Fruit fly (Drosophila melanogaster): Measurements from ENCODE around the gene sturkopf.
A peak's percentile ranks its signal among the peaks of the same experiment; 100 is the strongest.

sturkopf gene

dm6 chr3L:1313039-1313766, at the start of gene sturkopf, which contains the start of gene Herc4 (continued):
- TF ChIP-seq BEAF-32 (GFP tag; optimal IDR thresholded peaks at IDR 0.05) (peak; percentile 36), tx (GFP tag; optimal IDR thresholded peaks at IDR 0.05) (peak; percentile 69), vvl (GFP tag; IDR thresholded peaks at IDR 0.05) (peak; percentile 70; the same call in 1 of the 2 replicates), gcm (GFP tag; optimal IDR thresholded peaks at IDR 0.05) (peak; percentile 60), prd (optimal IDR thresholded peaks at IDR 0.05) (no peak), prd (GFP tag; IDR thresholded peaks at IDR 0.05) (peak; percentile 62; the same call in 2 of the 3 replicates), slp2 (GFP tag; optimal IDR thresholded peaks at IDR 0.05) (peak; percentile 77), ase (GFP tag; IDR thresholded peaks at IDR 0.05) (peak; percentile 60; the same call in 2 of the 3 replicates), Side (GFP tag; optimal IDR thresholded peaks at IDR 0.05) (peak; percentile 89), CG16863 (GFP tag; optimal IDR thresholded peaks at IDR 0.05) (peak; percentile 73), CG6272 (GFP tag; IDR thresholded peaks at IDR 0.05) (peak; percentile 56), Sry-δ (GFP tag; optimal IDR thresholded peaks at IDR 0.05) (peak; percentile 58), CG4424 (GFP tag; optimal IDR thresholded peaks at IDR 0.05) (peak; percentile 71), kni (GFP tag; optimal IDR thresholded peaks at IDR 0.05) (no peak), mam (GFP tag; optimal IDR thresholded peaks at IDR 0.05) (peak; percentile 96), sna (GFP tag; IDR thresholded peaks at IDR 0.05; ENCODE audit: partially characterized antibody) (no peak), Rx (GFP tag; IDR thresholded peaks at IDR 0.05) (no peak), Nf-YC (tag; optimal IDR thresholded peaks at IDR 0.05) (peak; percentile 84), CG13123 (GFP tag; optimal IDR thresholded peaks at IDR 0.05) (peak; percentile 43), CG15696 (tag; optimal IDR thresholded peaks at IDR 0.05) (peak; percentile 24), Abd-B (GFP tag; optimal IDR thresholded peaks at IDR 0.05) (peak; percentile 86), caup (GFP tag; optimal IDR thresholded peaks at IDR 0.05; ENCODE audit: severe bottlenecking) (peak; percentile 49), wdn (GFP tag; IDR thresholded peaks at IDR 0.05) (peak; percentile 49), twi (tag; optimal IDR thresholded peaks at IDR 0.05) (peak; percentile 43), zfh2 (GFP tag; optimal IDR thresholded peaks at IDR 0.05) (peak; percentile 91), ranshi (GFP tag; IDR thresholded peaks at IDR 0.05) (peak; percentile 43), slbo (GFP tag; IDR thresholded peaks at IDR 0.05) (peak; percentile 80), ERR (GFP tag; optimal IDR thresholded peaks at IDR 0.05) (peak; percentile 74), CG15514 (GFP tag; optimal IDR thresholded peaks at IDR 0.05) (peak; percentile 78), Atf3 (GFP tag; optimal IDR thresholded peaks at IDR 0.05) (peak; percentile 50), Opbp (GFP tag; IDR thresholded peaks at IDR 0.05; ENCODE audit: partially characterized antibody) (peak; percentile 37; the same call in 1 of the 3 replicates), CG10565 (GFP tag; optimal IDR thresholded peaks at IDR 0.05) (no peak), Dp (GFP tag; optimal IDR thresholded peaks at IDR 0.05) (peak; percentile 37), gfzf (GFP tag; optimal IDR thresholded peaks at IDR 0.05) (peak; percentile 46), bsh (GFP tag; optimal IDR thresholded peaks at IDR 0.05) (peak in 1 of 2 experiments; percentile 44), schlank (tag; optimal IDR thresholded peaks at IDR 0.05) (peak; percentile 67), CG6689 (GFP tag; IDR thresholded peaks at IDR 0.05) (peak; percentile 64), otp (GFP tag; IDR thresholded peaks at IDR 0.05) (no peak), CG9876 (GFP tag; optimal IDR thresholded peaks at IDR 0.05) (peak; percentile 46), CG14441 (GFP tag; IDR thresholded peaks at IDR 0.05) (peak; percentile 50), Scr (GFP tag; IDR thresholded peaks at IDR 0.05; ENCODE audit: partially characterized antibody) (no peak), tap (tag; optimal IDR thresholded peaks at IDR 0.05) (peak; percentile 36), CG4617 (GFP tag; optimal IDR thresholded peaks at IDR 0.05; ENCODE audit: borderline replicate concordance) (peak; percentile 77), al (GFP tag; IDR thresholded peaks at IDR 0.05) (peak; percentile 24), cas (GFP tag; IDR thresholded peaks at IDR 0.05) (peak; percentile 12; the same call in 1 of the 2 replicates), Ada2b (GFP tag; IDR thresholded peaks at IDR 0.05) (0 out of 2 replicates have a peak, but pooled peaks have one; percentile 41), cato (GFP tag; optimal IDR thresholded peaks at IDR 0.05; ENCODE audit: borderline replicate concordance) (peak; percentile 61), Ets97D (GFP tag; optimal IDR thresholded peaks at IDR 0.05) (peak; percentile 94), ind (GFP tag; optimal IDR thresholded peaks at IDR 0.05) (peak; percentile 62)

Measured in whole organism, embryonic.